Fruit fly (Drosophila melanogaster) whole organism, embryonic: ENCODE data around the gene Kyat.

Experiments used
- Atf3 ChIP-seq: fragments of 200-800 bp; sonication (Bioruptor generic); optimal IDR thresholded peaks from 3 replicates; lab custom pipeline; 2016; ENCODE audit warnings: missing biosample characterization, missing genetic modification characterization
- Blimp-1 ChIP-seq: fragments of 200-800 bp; sonication (Bioruptor generic); optimal IDR thresholded peaks from 3 replicates; lab custom pipeline; 2018; ENCODE audit warnings: missing biosample characterization, missing genetic modification characterization, mild to moderate bottlenecking, moderate library complexity, missing genetic modification reagents
- CG11723 ChIP-seq: fragments of 200-800 bp; sonication (Bioruptor generic); optimal IDR thresholded peaks from 2 replicates; lab custom pipeline; 2017; ENCODE audit warnings: missing biosample characterization, mild to moderate bottlenecking, missing genetic modification characterization
- CG13123 ChIP-seq: fragments of 200-800 bp; sonication (Bioruptor generic); optimal IDR thresholded peaks from 2 replicates; lab custom pipeline; 2016; ENCODE audit warnings: missing biosample characterization, missing genetic modification characterization
- CG13296 ChIP-seq: fragments of 200-800 bp; sonication (Bioruptor generic); optimal IDR thresholded peaks from 3 replicates; lab custom pipeline; 2018; ENCODE audit warnings: missing biosample characterization, mild to moderate bottlenecking, missing genetic modification characterization
- CG1602 ChIP-seq: fragments of 200-800 bp; sonication (Bioruptor generic); optimal IDR thresholded peaks from 3 replicates; lab custom pipeline; 2016; ENCODE audit warnings: missing biosample characterization, missing genetic modification characterization
- CG1603 ChIP-seq: fragments of 200-800 bp; sonication (Bioruptor generic); optimal IDR thresholded peaks from 2 replicates; lab custom pipeline; 2019; ENCODE audit warnings: missing biosample characterization, mild to moderate bottlenecking, missing genetic modification characterization, moderate library complexity
- CG1647 ChIP-seq: fragments of 200-800 bp; sonication (Bioruptor generic); optimal IDR thresholded peaks from 3 replicates; lab custom pipeline; 2016; ENCODE audit warnings: missing biosample characterization, missing genetic modification characterization
- CG17385 ChIP-seq: fragments of 200-800 bp; sonication (Bioruptor generic); optimal IDR thresholded peaks from 3 replicates; lab custom pipeline; 2018; ENCODE audit warnings: missing biosample characterization, mild to moderate bottlenecking, missing genetic modification characterization
- CG2120 ChIP-seq: fragments of 200-800 bp; sonication (Bioruptor generic); optimal IDR thresholded peaks from 3 replicates; lab custom pipeline; 2016; ENCODE audit warnings: missing biosample characterization, missing genetic modification characterization
- CG2129 ChIP-seq: fragments of 200-800 bp; sonication (Bioruptor generic); IDR thresholded peaks from 2 replicates; pipeline ENCODE4 v1.3.6; 2022; ENCODE audit warnings: missing biosample characterization, missing genetic modification characterization; ENCODE audit not compliant: partially characterized antibody
- CG30020 ChIP-seq: fragments of 200-800 bp; optimal IDR thresholded peaks from 2 replicates; lab custom pipeline; 2019; ENCODE audit warnings: missing biosample characterization, mild to moderate bottlenecking, missing genetic modification characterization, moderate library complexity
- CG3281 ChIP-seq: fragments of 200-800 bp; sonication (Bioruptor generic); optimal IDR thresholded peaks from 3 replicates; lab custom pipeline; 2017; ENCODE audit warnings: missing biosample characterization, mild to moderate bottlenecking, missing genetic modification characterization
- CG4328 ChIP-seq: fragments of 200-800 bp; sonication (Bioruptor generic); optimal IDR thresholded peaks from 3 replicates; lab custom pipeline; 2017; ENCODE audit warnings: missing biosample characterization, missing genetic modification reagents, missing genetic modification characterization
- CG4707 ChIP-seq: fragments of 200-800 bp; sonication (Bioruptor generic); optimal IDR thresholded peaks from 2 replicates; lab custom pipeline; 2018; ENCODE audit warnings: missing biosample characterization, mild to moderate bottlenecking, missing genetic modification characterization, moderate library complexity
- CG4854 ChIP-seq: fragments of 200-800 bp; sonication (Bioruptor generic); optimal IDR thresholded peaks from 2 replicates; lab custom pipeline; 2016; ENCODE audit warnings: missing biosample characterization, missing genetic modification characterization, inconsistent platforms
- CG7372 ChIP-seq: fragments of 200-800 bp; sonication (Bioruptor generic); IDR thresholded peaks from 2 replicates; pipeline ENCODE4 v1.3.6; 2022; ENCODE audit warnings: missing biosample characterization, missing genetic modification characterization
- CkIIα-i1 ChIP-seq: fragments of 200-800 bp; sonication (Bioruptor generic); IDR thresholded peaks from 2 replicates; pipeline ENCODE4 v1.3.6; 2022; ENCODE audit warnings: missing biosample characterization, missing genetic modification characterization
- Dip2 ChIP-seq: fragments of 200-800 bp; sonication (Bioruptor generic); IDR thresholded peaks from 2 replicates; pipeline ENCODE4 v1.3.6; 2022; ENCODE audit warnings: missing biosample characterization, missing genetic modification characterization
- Doc3 ChIP-seq: fragments of 200-800 bp; sonication (Bioruptor generic); IDR thresholded peaks from 3 replicates; pipeline ENCODE4 v1.3.6; 2022; ENCODE audit warnings: missing biosample characterization, missing genetic modification characterization; ENCODE audit not compliant: partially characterized antibody
- HLH3B ChIP-seq: fragments of 200-800 bp; sonication (Bioruptor generic); IDR thresholded peaks from 2 replicates; pipeline ENCODE4 v1.3.6; 2022; ENCODE audit warnings: missing biosample characterization, missing genetic modification characterization
- MESR4 ChIP-seq: fragments of 200-800 bp; sonication (Bioruptor generic); optimal IDR thresholded peaks from 2 replicates; lab custom pipeline; 2018; ENCODE audit warnings: missing biosample characterization, mild to moderate bottlenecking, missing genetic modification characterization, moderate library complexity
- Meics ChIP-seq: fragments of 200-800 bp; sonication (Bioruptor generic); optimal IDR thresholded peaks from 2 replicates; lab custom pipeline; 2017; ENCODE audit warnings: missing biosample characterization, mild to moderate bottlenecking, missing genetic modification characterization
- PHDP ChIP-seq: fragments of 200-800 bp; sonication (Bioruptor generic); optimal IDR thresholded peaks from 3 replicates; lab custom pipeline; 2018; ENCODE audit warnings: missing biosample characterization, mild to moderate bottlenecking, missing genetic modification characterization, moderate library complexity
- Tbp ChIP-seq: fragments of >200 bp; optimal IDR thresholded peaks from 2 replicates; lab custom pipeline; 2018; ENCODE audit warnings: missing biosample characterization, missing genetic modification characterization
- amos ChIP-seq: fragments of 200-800 bp; sonication (Bioruptor generic); IDR thresholded peaks from 2 replicates; pipeline ENCODE4 v1.3.6; 2022; ENCODE audit warnings: missing biosample characterization, missing genetic modification characterization; ENCODE audit not compliant: partially characterized antibody
- cad ChIP-seq: fragments of >200 bp; optimal IDR thresholded peaks from 2 replicates; lab custom pipeline; 2017; ENCODE audit warnings: missing biosample characterization, missing genetic modification characterization
- cg ChIP-seq: fragments of 200-800 bp; sonication (Bioruptor generic); optimal IDR thresholded peaks from 3 replicates; lab custom pipeline; 2019; ENCODE audit warnings: missing biosample characterization, mild to moderate bottlenecking, missing genetic modification characterization, moderate library complexity
- crp ChIP-seq, 2 experiments: fragments of 200-800 bp; sonication (Bioruptor generic); optimal IDR thresholded peaks; 2 replicates in 1 of 2; 3 replicates in 1 of 2; lab custom pipeline; 2017; ENCODE audit warnings: missing biosample characterization in 2 of 2, missing genetic modification characterization in 2 of 2, mild to moderate bottlenecking in 1 of 2, moderate library complexity in 1 of 2
- fd102C ChIP-seq: fragments of 200-800 bp; sonication (Bioruptor generic); optimal IDR thresholded peaks from 2 replicates; lab custom pipeline; 2018; ENCODE audit warnings: missing biosample characterization, mild to moderate bottlenecking, missing genetic modification characterization, moderate library complexity
- fd64A ChIP-seq: fragments of 200-800 bp; sonication (Bioruptor generic); optimal IDR thresholded peaks from 3 replicates; lab custom pipeline; 2018; ENCODE audit warnings: missing biosample characterization, mild to moderate bottlenecking, missing genetic modification characterization
- hb ChIP-seq: fragments of 200-800 bp; sonication (Bioruptor generic); IDR thresholded peaks from 3 replicates; pipeline ENCODE4 v1.3.6; 2022; ENCODE audit warnings: missing biosample characterization, missing genetic modification characterization; ENCODE audit not compliant: partially characterized antibody
- jigr1 ChIP-seq: fragments of 200-800 bp; sonication (Bioruptor generic); IDR thresholded peaks from 3 replicates; pipeline ENCODE4 v1.3.6; 2022; ENCODE audit warnings: missing biosample characterization, missing genetic modification characterization
- jing ChIP-seq: fragments of 200-800 bp; sonication (Bioruptor generic); optimal IDR thresholded peaks from 2 replicates; lab custom pipeline; 2018; ENCODE audit warnings: missing biosample characterization, mild to moderate bottlenecking, missing genetic modification characterization
- pb ChIP-seq: fragments of 200-800 bp; sonication (Bioruptor generic); optimal IDR thresholded peaks from 3 replicates; lab custom pipeline; 2016; ENCODE audit warnings: missing biosample characterization, missing genetic modification characterization
- pfk ChIP-seq: fragments of 200-800 bp; sonication (Bioruptor generic); optimal IDR thresholded peaks from 2 replicates; lab custom pipeline; 2018; ENCODE audit warnings: missing biosample characterization, mild to moderate bottlenecking, missing genetic modification characterization, moderate library complexity
- phol ChIP-seq: fragments of 200-800 bp; sonication (Bioruptor generic); optimal IDR thresholded peaks from 3 replicates; lab custom pipeline; 2018; ENCODE audit warnings: missing biosample characterization, mild to moderate bottlenecking, missing genetic modification characterization, moderate library complexity
- prd ChIP-seq, 3 experiments: fragments of >200 bp in 2 of 3; fragments of 200-800 bp in 1 of 3; sonication (Bioruptor generic) in 1 of 3; optimal IDR thresholded peaks in 2 of 3; IDR thresholded peaks in 1 of 3; 2 replicates in 2 of 3; 3 replicates in 1 of 3; pipeline versions ENCODE4 v1.3.6 to Lab custom; 2017 to 2022; ENCODE audit warnings: missing biosample characterization in 1 of 3, missing genetic modification characterization in 1 of 3
- run ChIP-seq: fragments of 200-800 bp; sonication (Bioruptor generic); optimal IDR thresholded peaks from 3 replicates; lab custom pipeline; 2018; ENCODE audit warnings: missing biosample characterization, mild to moderate bottlenecking, missing genetic modification characterization
- seq ChIP-seq: fragments of 200-800 bp; sonication (Bioruptor generic); IDR thresholded peaks from 2 replicates; pipeline ENCODE4 v1.3.6; 2022; ENCODE audit warnings: missing biosample characterization, missing genetic modification characterization
- slou ChIP-seq: fragments of 200-800 bp; sonication (Bioruptor generic); optimal IDR thresholded peaks from 3 replicates; lab custom pipeline; 2016; ENCODE audit warnings: missing biosample characterization, missing genetic modification characterization
- tin ChIP-seq: fragments of 200-800 bp; sonication (Bioruptor generic); optimal IDR thresholded peaks from 3 replicates; lab custom pipeline; 2016; ENCODE audit warnings: missing biosample characterization, missing genetic modification characterization
- trem ChIP-seq: fragments of 200-800 bp; optimal IDR thresholded peaks from 3 replicates; lab custom pipeline; 2019; ENCODE audit warnings: missing biosample characterization, mild to moderate bottlenecking, missing genetic modification characterization, moderate library complexity
- trh ChIP-seq: fragments of 200-800 bp; sonication (Bioruptor generic); optimal IDR thresholded peaks from 2 replicates; lab custom pipeline; 2016; ENCODE audit warnings: missing biosample characterization, missing genetic modification characterization
- vnd ChIP-seq: fragments of 200-800 bp; sonication (Bioruptor generic); IDR thresholded peaks from 3 replicates; pipeline ENCODE4 v1.3.6; 2022; ENCODE audit warnings: missing biosample characterization, missing genetic modification characterization; ENCODE audit not compliant: partially characterized antibody
- wor ChIP-seq: fragments of 200-800 bp; sonication (Bioruptor generic); IDR thresholded peaks from 2 replicates; pipeline ENCODE4 v1.3.6; 2022; ENCODE audit warnings: missing biosample characterization, missing genetic modification characterization
- z ChIP-seq: fragments of 200-800 bp; sonication (Bioruptor generic); IDR thresholded peaks from 3 replicates; pipeline ENCODE4 v1.3.6; 2022; ENCODE audit warnings: missing biosample characterization, missing genetic modification characterization
- zfh2 ChIP-seq: fragments of 200-800 bp; sonication (Bioruptor generic); optimal IDR thresholded peaks from 2 replicates; lab custom pipeline; 2016; ENCODE audit warnings: missing biosample characterization, missing genetic modification characterization

Gene Kyat

dm6 chr3R:11818930-11819639, 3.2 kb downstream of the Kyat start, which contains the start of the genes COX5A and glo (continued):
- TF ChIP-seq z (GFP tag; lab: Robert Waterston, UW) (no peak), CG2129 (GFP tag; lab: Robert Waterston, UW) (no peak), Atf3 (GFP tag; lab: Kevin White, UChicago) (peak; percentile 74), run (tag; lab: Kevin White, UChicago) (no peak), pb (peak; percentile 26), CG1603 (tag; lab: Kevin White, UChicago) (peak; percentile 86), CG1602 (peak; percentile 82), amos (GFP tag; lab: Robert Waterston, UW) (peak; percentile 20; the same call in 1 of the 2 replicates), seq (GFP tag; lab: Robert Waterston, UW) (no peak), Meics (GFP tag; lab: Kevin White, UChicago) (peak; percentile 72), cg (GFP tag; lab: Kevin White, UChicago) (no peak), CG13123 (GFP tag; lab: Kevin White, UChicago) (peak; percentile 76), CG11723 (peak; percentile 28), PHDP (peak; percentile 67), CG4707 (GFP tag; lab: Kevin White, UChicago) (peak; percentile 14), vnd (GFP tag; lab: Robert Waterston, UW) (no peak), Blimp-1 (GFP tag; lab: Kevin White, UChicago) (peak; percentile 69), HLH3B (GFP tag; lab: Robert Waterston, UW) (peak; percentile 75; the same call in 1 of the 2 replicates), jing (GFP tag; lab: Kevin White, UChicago) (no peak), tin (GFP tag; lab: Kevin White, UChicago) (peak; percentile 87), crp (GFP tag; optimal IDR thresholded peaks at IDR 0.05; lab: Kevin White, UChicago) (peak in 1 of 2 experiments; percentile 38), CG7372 (peak; percentile 78), jigr1 (GFP tag; lab: Robert Waterston, UW) (no peak), zfh2 (peak; percentile 84), CG13296 (GFP tag; lab: Kevin White, UChicago) (peak; percentile 65), fd102C (GFP tag; lab: Kevin White, UChicago) (peak; percentile 26), hb (GFP tag; lab: Robert Waterston, UW) (no peak), wor (GFP tag; lab: Robert Waterston, UW) (peak; percentile 37; the same call in 1 of the 2 replicates), fd64A (GFP tag; lab: Kevin White, UChicago) (no peak), Dip2 (GFP tag; lab: Robert Waterston, UW) (no peak), prd (optimal IDR thresholded peaks at IDR 0.05; lab: Kevin White, UChicago) (no peak), prd (GFP tag; IDR thresholded peaks at IDR 0.05; lab: Robert Waterston, UW) (peak; percentile 86), CG30020 (tag; lab: Kevin White, UChicago) (peak; percentile 82), MESR4 (GFP tag; lab: Kevin White, UChicago) (peak; percentile 54), slou (GFP tag; lab: Kevin White, UChicago) (peak; percentile 38), CG3281 (peak; percentile 37), CkIIα-i1 (GFP tag; lab: Robert Waterston, UW) (no peak), Doc3 (GFP tag; lab: Robert Waterston, UW) (0 out of 3 replicates have a peak, but pooled peaks have one; percentile 27), CG17385 (GFP tag; lab: Kevin White, UChicago) (peak; percentile 98), Tbp (GFP tag; lab: Kevin White, UChicago) (no peak), pfk (GFP tag; lab: Kevin White, UChicago) (peak; percentile 92), trem (tag; lab: Kevin White, UChicago) (peak; percentile 65), CG4328 (GFP tag; lab: Kevin White, UChicago) (peak; percentile 55), cad (GFP tag; lab: Kevin White, UChicago) (no peak), CG1647 (GFP tag; lab: Kevin White, UChicago) (peak; percentile 43), CG2120 (peak; percentile 92), trh (peak; percentile 41), phol (peak; percentile 98), CG4854 (peak; percentile 97)
